Worm (Caenorhabditis elegans) whole organism, dauer: ENCODE results near the gene srw-22.

Experiments
- unc-62 ChIP-seq: sonication (generic microtip); optimal IDR thresholded peaks from 2 replicates; lab custom pipeline; 2017; ENCODE audit warnings: missing biosample characterization, missing genetic modification reagents, missing genetic modification characterization

Gene srw-22

ce11 chrV:15309011-15309410 lies 40.6 kb downstream of the srw-22 start, which contains the start of gene srz-10:
Gene srz-10 (minus strand): TSS chrV:15309098.
- TF ChIP-seq unc-62 (GFP tag; lab: Kevin White, UChicago): no peak

- no peak for TF ChIP-seq unc-62 (GFP tag; lab: Kevin White, UChicago)
Observed at ce11 chrV:15310780-15311179, 42.4 kb downstream of the srw-22 start, which contains the start of gene irld-62. Gene irld-62 (plus strand): TSS chrV:15311080.

- TF ChIP-seq unc-62 (GFP tag; lab: Kevin White, UChicago): no peak
Observed at ce11 chrV:15313529-15313928, 45.1 kb downstream of the srw-22 start.

ce11 chrV:15315827-15316527 lies 47.6 kb downstream of the srw-22 start, which contains the start of the genes srt-22 and nhr-246:
Gene srt-22 (minus strand): TSS chrV:15315927.
Gene nhr-246 (plus strand): TSS chrV:15316477.
- no peak for TF ChIP-seq unc-62 (GFP tag; lab: Kevin White, UChicago)

ce11 chrV:15318638-15319037 lies 50.2 kb downstream of the srw-22 start, which contains the start of gene nhr-291:
Gene nhr-291 (plus strand): TSS chrV:15318961.
- no peak for TF ChIP-seq unc-62 (GFP tag; lab: Kevin White, UChicago)
